Fruit fly (Drosophila melanogaster) whole organism, adult: Measurements from ENCODE around the gene CG8813.

Source experiments
- CG11617 ChIP-seq: fragments of 200-800 bp; sonication (Bioruptor generic); optimal IDR thresholded peaks from 2 replicates; lab custom pipeline; 2017; ENCODE audit warnings: mild to moderate bottlenecking, missing biosample characterization, missing genetic modification reagents, missing genetic modification characterization
- CG14711 ChIP-seq: fragments of 200-800 bp; sonication (Bioruptor generic); optimal IDR thresholded peaks from 2 replicates; lab custom pipeline; 2018; ENCODE audit warnings: missing biosample characterization, mild to moderate bottlenecking, missing genetic modification characterization, moderate library complexity
- CG33017 ChIP-seq: fragments of 200-800 bp; sonication (Bioruptor generic); optimal IDR thresholded peaks from 2 replicates; lab custom pipeline; 2018; ENCODE audit warnings: missing biosample characterization, mild to moderate bottlenecking, missing genetic modification characterization, moderate library complexity
- CG5204 ChIP-seq: fragments of 200-800 bp; sonication (Bioruptor generic); optimal IDR thresholded peaks from 2 replicates; lab custom pipeline; 2016; ENCODE audit warnings: missing biosample characterization, missing genetic modification characterization
- Clk ChIP-seq: fragments of 200-800 bp; sonication (Bioruptor generic); optimal IDR thresholded peaks from 2 replicates; lab custom pipeline; 2017; ENCODE audit warnings: missing biosample characterization, missing genetic modification characterization
- Crg-1 ChIP-seq: fragments of 200-800 bp; sonication (Bioruptor generic); optimal IDR thresholded peaks from 2 replicates; lab custom pipeline; 2016; ENCODE audit warnings: missing biosample characterization, missing genetic modification characterization
- Hr96 ChIP-seq: fragments of 200-800 bp; sonication (Bioruptor generic); optimal IDR thresholded peaks from 2 replicates; lab custom pipeline; 2016; ENCODE audit warnings: missing biosample characterization, missing genetic modification characterization
- Mnt ChIP-seq: fragments of 200-800 bp; sonication (Bioruptor generic); optimal IDR thresholded peaks from 2 replicates; lab custom pipeline; 2016; ENCODE audit warnings: missing biosample characterization, mild to moderate bottlenecking, missing genetic modification characterization
- ovo ChIP-seq: fragments of 200-800 bp; sonication (Bioruptor generic); optimal IDR thresholded peaks from 2 replicates; lab custom pipeline; 2016; ENCODE audit warnings: missing biosample characterization, missing genetic modification characterization
- toe ChIP-seq: fragments of 200-800 bp; sonication (Bioruptor generic); optimal IDR thresholded peaks from 2 replicates; lab custom pipeline; 2016; ENCODE audit warnings: missing biosample characterization, missing genetic modification characterization

- TF ChIP-seq Hr96 (GFP tag; lab: Kevin White, UChicago) (no peak), Mnt (no peak), CG14711 (tag; lab: Kevin White, UChicago) (no peak), ovo (GFP tag; lab: Kevin White, UChicago) (peak; percentile 11), CG5204 (GFP tag; lab: Kevin White, UChicago) (no peak), Clk (GFP tag; lab: Kevin White, UChicago) (no peak), CG33017 (tag; lab: Kevin White, UChicago) (no peak), toe (GFP tag; lab: Kevin White, UChicago) (no peak), CG11617 (GFP tag; lab: Kevin White, UChicago) (no peak), Crg-1 (no peak)
Measured at dm6 chr2L:2904316-2905050, 35.0 kb downstream of the CG8813 start.
